Worm (Caenorhabditis elegans) whole organism, L1 larva: Measurements from ENCODE around the gene ftr-1.
A peak's percentile ranks its signal among the peaks of the same experiment; 100 is the strongest.

ENCODE experiments used
- C16A3.4 ChIP-seq: fragments of 150-350 bp; optimal IDR thresholded peaks from 2 replicates; lab custom pipeline; 2014; ENCODE audit warnings: missing biosample characterization, missing genetic modification characterization
- F16B12.6 ChIP-seq: fragments of 150-350 bp; optimal IDR thresholded peaks from 2 replicates; lab custom pipeline; 2014; ENCODE audit warnings: missing biosample characterization, missing genetic modification characterization
- Y116A8C.19 ChIP-seq: sonication (generic microtip); optimal IDR thresholded peaks from 2 replicates; lab custom pipeline; 2016; ENCODE audit warnings: missing compliant biosample characterization, missing genetic modification characterization, borderline replicate concordance
- aha-1 ChIP-seq: fragments of 150-350 bp; optimal IDR thresholded peaks from 2 replicates; lab custom pipeline; 2014; ENCODE audit warnings: missing biosample characterization, missing genetic modification characterization
- alr-1 ChIP-seq: fragments of 200-800 bp; sonication (Bioruptor generic); optimal IDR thresholded peaks from 2 replicates; lab custom pipeline; 2018; ENCODE audit warnings: borderline replicate concordance, mild to moderate bottlenecking, missing genetic modification characterization, missing compliant biosample characterization
- aly-2 ChIP-seq: fragments of 150-350 bp; optimal IDR thresholded peaks from 2 replicates; lab custom pipeline; 2014; ENCODE audit warnings: missing biosample characterization, missing genetic modification characterization
- ama-1 ChIP-seq: fragments of 150-350 bp; optimal IDR thresholded peaks from 2 replicates; lab custom pipeline; 2014
- blmp-1 ChIP-seq: fragments of 150-350 bp; optimal IDR thresholded peaks from 2 replicates; lab custom pipeline; 2014; ENCODE audit warnings: missing biosample characterization, missing genetic modification characterization
- ceh-8 ChIP-seq: fragments of 200-800 bp; sonication (Bioruptor generic); optimal IDR thresholded peaks from 2 replicates; lab custom pipeline; 2018; ENCODE audit warnings: mild to moderate bottlenecking, missing genetic modification characterization, moderate library complexity, missing compliant biosample characterization
- efl-1 ChIP-seq, 4 experiments: fragments of 150-350 bp; optimal IDR thresholded peaks in 3 of 4; peaks in 1 of 4; 1 replicate in 1 of 4; 2 replicates in 3 of 4; lab custom pipeline; 2014; ENCODE audit warnings: missing biosample characterization in 2 of 4, missing genetic modification characterization in 2 of 4, missing genetic modification reagents in 2 of 4
- elt-2 ChIP-seq: sonication (generic microtip); optimal IDR thresholded peaks from 2 replicates; lab custom pipeline; 2016; ENCODE audit warnings: missing genetic modification characterization, mild to moderate bottlenecking, inconsistent platforms, missing compliant biosample characterization, missing genetic modification reagents
- elt-3 ChIP-seq, 6 experiments: fragments of 150-350 bp in 1 of 6; sonication (generic microtip); optimal IDR thresholded peaks; 2 replicates each; lab custom pipeline; 2017 to 2018; ENCODE audit warnings: missing biosample characterization in 6 of 6, missing genetic modification characterization in 6 of 6, inconsistent platforms in 1 of 6
- fkh-8 ChIP-seq: sonication (generic microtip); optimal IDR thresholded peaks from 2 replicates; lab custom pipeline; 2016; ENCODE audit warnings: mild to moderate bottlenecking, missing genetic modification characterization, missing compliant biosample characterization
- grh-1 ChIP-seq: fragments of 200-800 bp; sonication (Bioruptor generic); IDR thresholded peaks from 2 replicates; pipeline ENCODE4 v1.3.6; 2022; ENCODE audit warnings: missing genetic modification reagents, missing genetic modification characterization, missing compliant biosample characterization
- lin-15B ChIP-seq: fragments of 150-350 bp; sonication (generic microtip); optimal IDR thresholded peaks from 3 replicates; lab custom pipeline; 2014; ENCODE audit warnings: missing biosample characterization, missing genetic modification characterization
- lin-35 ChIP-seq, 2 experiments: fragments of 150-350 bp; optimal IDR thresholded peaks; 2 replicates each; lab custom pipeline; 2014; ENCODE audit warnings: missing biosample characterization in 2 of 2, missing genetic modification characterization in 2 of 2, missing genetic modification reagents in 2 of 2
- lir-3 ChIP-seq: sonication (generic microtip); optimal IDR thresholded peaks from 2 replicates; lab custom pipeline; 2016; ENCODE audit warnings: mild to moderate bottlenecking, missing genetic modification characterization, moderate library complexity, missing compliant biosample characterization; ENCODE audit not compliant: poor library complexity
- lsy-2 ChIP-seq, 2 experiments: fragments of 150-350 bp; optimal IDR thresholded peaks; 2 replicates each; lab custom pipeline; 2014; ENCODE audit warnings: missing biosample characterization in 2 of 2, missing genetic modification characterization in 2 of 2
- mef-2 ChIP-seq: fragments of 150-350 bp; optimal IDR thresholded peaks from 2 replicates; lab custom pipeline; 2014; ENCODE audit warnings: missing biosample characterization, missing genetic modification characterization
- mep-1 ChIP-seq: fragments of 150-350 bp; optimal IDR thresholded peaks from 2 replicates; lab custom pipeline; 2014; ENCODE audit warnings: missing biosample characterization, missing genetic modification characterization
- nhr-11 ChIP-seq: fragments of 150-350 bp; optimal IDR thresholded peaks from 2 replicates; lab custom pipeline; 2014; ENCODE audit warnings: missing biosample characterization, missing genetic modification characterization
- nhr-20 ChIP-seq: sonication (generic microtip); optimal IDR thresholded peaks from 2 replicates; lab custom pipeline; 2016; ENCODE audit warnings: mild to moderate bottlenecking, missing genetic modification characterization, missing compliant biosample characterization
- nhr-71 ChIP-seq: sonication (generic microtip); optimal IDR thresholded peaks from 2 replicates; lab custom pipeline; 2016; ENCODE audit warnings: mild to moderate bottlenecking, missing genetic modification characterization, moderate library complexity, missing compliant biosample characterization
- nhr-76 ChIP-seq: sonication (generic microtip); optimal IDR thresholded peaks from 2 replicates; lab custom pipeline; 2017; ENCODE audit warnings: missing biosample characterization, missing genetic modification characterization
- nhr-85 ChIP-seq: sonication (generic microtip); peaks from one replicate; lab custom pipeline; 2016; ENCODE audit warnings: missing genetic modification characterization, inconsistent platforms, missing compliant biosample characterization
- pag-3 ChIP-seq: sonication (generic microtip); optimal IDR thresholded peaks from 2 replicates; lab custom pipeline; 2017; ENCODE audit warnings: missing genetic modification characterization, mild to moderate bottlenecking, missing compliant biosample characterization, antibody characterized with exemption, borderline replicate concordance; ENCODE audit not compliant: insufficient read depth
- snu-23 ChIP-seq: sonication (generic microtip); optimal IDR thresholded peaks from 2 replicates; lab custom pipeline; 2016; ENCODE audit warnings: missing genetic modification characterization, missing compliant biosample characterization
- sptf-1 ChIP-seq: fragments of 150-350 bp; optimal IDR thresholded peaks from 2 replicates; lab custom pipeline; 2014; ENCODE audit warnings: missing biosample characterization, missing genetic modification characterization
- sup-37 ChIP-seq: fragments of 200-800 bp; sonication (Bioruptor generic); optimal IDR thresholded peaks from 2 replicates; lab custom pipeline; 2018; ENCODE audit warnings: mild to moderate bottlenecking, missing genetic modification characterization, missing compliant biosample characterization
- tlp-1 ChIP-seq: fragments of 150-350 bp; optimal IDR thresholded peaks from 2 replicates; lab custom pipeline; 2014; ENCODE audit warnings: missing biosample characterization, missing genetic modification characterization
- unc-62 ChIP-seq: fragments of 150-350 bp; optimal IDR thresholded peaks from 2 replicates; lab custom pipeline; 2014; ENCODE audit warnings: missing biosample characterization, missing genetic modification reagents, missing genetic modification characterization
- xbp-1 ChIP-seq: sonication (generic microtip); optimal IDR thresholded peaks from 2 replicates; lab custom pipeline; 2016; ENCODE audit warnings: missing genetic modification characterization, missing compliant biosample characterization
- zag-1 ChIP-seq: fragments of 150-350 bp; optimal IDR thresholded peaks from 2 replicates; lab custom pipeline; 2014; ENCODE audit warnings: missing biosample characterization, missing genetic modification characterization
- ztf-11 ChIP-seq, 2 experiments: sonication (generic microtip); optimal IDR thresholded peaks; 2 replicates each; lab custom pipeline; 2016 to 2017; ENCODE audit warnings: missing genetic modification characterization in 2 of 2, missing biosample characterization in 1 of 2, missing compliant biosample characterization in 1 of 2
- ztf-4 ChIP-seq: fragments of 150-350 bp; optimal IDR thresholded peaks from 2 replicates; lab custom pipeline; 2014; ENCODE audit warnings: missing biosample characterization, missing genetic modification characterization

ftr-1 gene

ce11 chrV:20212584-20212983, 15.8 kb downstream of the ftr-1 start, which contains the start of gene Y113G7B.12:
Y113G7B.12 (minus strand) TSS chrV:20212684.
- TF ChIP-seq fkh-8 (tag; lab: Kevin White, UChicago) (no peak), F16B12.6 (tag; lab: Kevin White, UChicago) (no peak), elt-3 (tag; optimal IDR thresholded peaks at IDR 0.05; lab: Kevin White, UChicago) (no peak), nhr-20 (tag; lab: Kevin White, UChicago) (no peak), sup-37 (GFP tag; lab: Kevin White, UChicago) (no peak), ama-1 (lab: Kevin White, UChicago) (no peak), nhr-71 (tag; lab: Kevin White, UChicago) (no peak), mep-1 (tag; lab: Kevin White, UChicago) (no peak), aly-2 (tag; lab: Kevin White, UChicago) (no peak), nhr-85 (tag; lab: Kevin White, UChicago) (no peak), lin-15B (tag; lab: Kevin White, UChicago) (no peak), lsy-2 (tag; optimal IDR thresholded peaks at IDR 0.05; lab: Kevin White, UChicago) (no peak), ztf-11 (tag; optimal IDR thresholded peaks at IDR 0.05; lab: Kevin White, UChicago) (no peak)
- TF ChIP-seq, all 84 proteins: peak for 0

- TF ChIP-seq mef-2 (tag; lab: Kevin White, UChicago) (no peak), zag-1 (tag; lab: Kevin White, UChicago) (no peak), nhr-85 (tag; lab: Kevin White, UChicago) (peak; percentile 17), nhr-11 (tag; lab: Kevin White, UChicago) (no peak)
These were observed 16.3 kb downstream of the ftr-1 start for ce11 chrV:20213097-20213496.

- TF ChIP-seq Y116A8C.19: no peak
- no peak for TF ChIP-seq lsy-2 (tag; optimal IDR thresholded peaks at IDR 0.05; lab: Kevin White, UChicago)
- TF ChIP-seq nhr-71 (tag; lab: Kevin White, UChicago): no peak
- no peak for TF ChIP-seq blmp-1 (tag; lab: Kevin White, UChicago)
- no peak for TF ChIP-seq tlp-1 (tag; lab: Kevin White, UChicago)
These were observed 18.4 kb downstream of the ftr-1 start, which contains the start of gene Y113G7B.11 for ce11 chrV:20215197-20215596. Y113G7B.11 (minus strand) TSS chrV:20215297.

DNA sequence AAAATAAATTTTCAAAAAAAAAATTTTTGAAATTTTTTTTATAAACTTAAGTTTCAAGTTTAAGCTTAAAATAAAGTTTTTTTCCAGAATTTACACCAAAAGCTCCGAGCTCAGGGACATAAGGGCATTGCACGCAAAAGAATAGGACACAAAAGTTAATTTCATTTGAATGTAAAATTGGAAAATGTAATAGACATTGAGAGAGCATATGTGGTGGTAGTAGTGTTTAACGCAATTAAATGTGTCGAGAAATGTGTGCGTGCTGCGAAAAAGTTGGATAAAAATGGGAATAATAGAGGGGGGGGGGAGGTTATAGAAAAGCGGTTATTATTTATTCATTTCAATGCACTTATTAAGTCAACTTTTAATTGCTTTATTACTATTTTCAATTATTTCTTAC, 23.8 kb downstream of the ftr-1 start:
- TF ChIP-seq mep-1 (tag; lab: Kevin White, UChicago) (no peak), lir-3 (tag; lab: Kevin White, UChicago) (no peak), efl-1 (optimal IDR thresholded peaks at IDR 0.05; lab: Kevin White, UChicago) (no peak), efl-1 (GFP tag; optimal IDR thresholded peaks at IDR 0.05 in 1 of 2; lab: Kevin White, UChicago) (peak in 1 of 2 experiments; percentile 30)

ce11 chrV:20223725-20224124, 27.0 kb downstream of the ftr-1 start:
- TF ChIP-seq grh-1 (GFP tag; lab: Robert Waterston, UW): no peak
- TF ChIP-seq aha-1: no peak
- no peak for TF ChIP-seq sptf-1 (tag; lab: Kevin White, UChicago)
- TF ChIP-seq snu-23 (GFP tag; lab: Kevin White, UChicago): no peak
- no peak for TF ChIP-seq sup-37 (GFP tag; lab: Kevin White, UChicago)
- TF ChIP-seq, all 84 proteins: peak for 0

- TF ChIP-seq ceh-8 (GFP tag; lab: Kevin White, UChicago): no peak
- peak; percentile 35 for TF ChIP-seq elt-2
- TF ChIP-seq xbp-1: no peak
- no peak for TF ChIP-seq unc-62 (GFP tag; lab: Kevin White, UChicago)
- TF ChIP-seq alr-1: no peak
- peak in 1 of 2 experiments; percentile 3 for TF ChIP-seq lin-35 (GFP tag; optimal IDR thresholded peaks at IDR 0.05; lab: Kevin White, UChicago)
- no peak for TF ChIP-seq nhr-76 (tag; lab: Kevin White, UChicago)
- TF ChIP-seq nhr-11 (tag; lab: Kevin White, UChicago): no peak
- TF ChIP-seq pag-3 (tag; lab: Kevin White, UChicago): no peak
- no peak for TF ChIP-seq ztf-4 (tag; lab: Kevin White, UChicago)
- TF ChIP-seq efl-1 (optimal IDR thresholded peaks at IDR 0.05; lab: Kevin White, UChicago): no peak
- TF ChIP-seq efl-1 (GFP tag; optimal IDR thresholded peaks at IDR 0.05 in 1 of 2; lab: Kevin White, UChicago): peak in 1 of 2 experiments; percentile 6
- TF ChIP-seq lin-15B (tag; lab: Kevin White, UChicago): no peak
- no peak for TF ChIP-seq C16A3.4 (tag; lab: Kevin White, UChicago)
These were observed 28.5 kb downstream of the ftr-1 start for ce11 chrV:20225312-20225711.
